Worm (Caenorhabditis elegans): ENCODE results near the gene ZC404.16.
A peak's percentile ranks its signal among the peaks of the same experiment; 100 is the strongest.

Gene ZC404.16

ce11 chrV:6775708-6776107, 2.1 kb upstream of the ZC404.16 start, which contains the start of gene srh-28:
srh-28 (minus strand) TSS chrV:6775808.
- no peak for TF ChIP-seq sptf-1 (tag; optimal IDR thresholded peaks at IDR 0.05)
- no peak for TF ChIP-seq pha-4 (tag; optimal IDR thresholded peaks at IDR 0.05)
- TF ChIP-seq unc-120 (tag; optimal IDR thresholded peaks at IDR 0.05; ENCODE audit: poor library complexity, severe bottlenecking), result no peak
- no peak for TF ChIP-seq ces-1 (GFP tag; optimal IDR thresholded peaks at IDR 0.05)
- TF ChIP-seq ham-2 (GFP tag; optimal IDR thresholded peaks at IDR 0.05), result no peak
- no peak for TF ChIP-seq sem-2 (GFP tag; optimal IDR thresholded peaks at IDR 0.05)
- TF ChIP-seq unc-39 (tag; optimal IDR thresholded peaks at IDR 0.05), result no peak
- no peak for TF ChIP-seq ceh-43 (GFP tag; optimal IDR thresholded peaks at IDR 0.05)
- no peak for TF ChIP-seq nhr-237 (tag; optimal IDR thresholded peaks at IDR 0.05)
- no peak for TF ChIP-seq hlh-1 (tag; optimal IDR thresholded peaks at IDR 0.05)
- no peak for TF ChIP-seq mls-2 (tag; optimal IDR thresholded peaks at IDR 0.05)
- no peak for TF ChIP-seq ceh-39 (tag; optimal IDR thresholded peaks at IDR 0.05)
- no peak for TF ChIP-seq blmp-1 (tag; optimal IDR thresholded peaks at IDR 0.05)

DNA sequence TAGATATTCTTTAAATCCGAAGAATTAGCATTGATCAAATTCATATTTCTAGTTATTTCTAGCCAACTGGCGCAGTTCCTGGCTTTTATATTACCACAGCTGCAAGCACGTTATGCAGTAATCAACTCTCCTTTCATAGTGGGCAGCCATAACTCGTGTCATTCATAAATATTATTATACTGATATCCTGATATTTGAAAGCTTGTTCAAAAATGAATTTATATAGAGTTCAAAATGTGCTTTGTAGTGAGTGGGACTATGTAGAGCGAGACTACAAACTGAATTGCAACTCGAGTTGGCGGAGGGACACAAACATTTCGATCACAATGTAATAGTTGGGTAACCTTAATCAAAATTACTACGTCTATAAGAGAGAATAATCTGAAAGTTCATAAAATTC, 2.0 kb downstream of the ZC404.16 start, which contains the start of gene srh-30:
Gene srh-30, minus strand, starts transcription at position 101 of the 400 bp plus-strand sequence.
- TF ChIP-seq ces-1 (GFP tag; optimal IDR thresholded peaks at IDR 0.05), result no peak
- TF ChIP-seq ham-2 (GFP tag; optimal IDR thresholded peaks at IDR 0.05), result no peak
- no peak for TF ChIP-seq elt-3 (tag; optimal IDR thresholded peaks at IDR 0.05)

- TF ChIP-seq sptf-1 (tag; optimal IDR thresholded peaks at IDR 0.05), result no peak
- TF ChIP-seq nhr-28 (tag; optimal IDR thresholded peaks at IDR 0.05), result no peak
- no peak for TF ChIP-seq ces-1 (GFP tag; optimal IDR thresholded peaks at IDR 0.05)
- TF ChIP-seq lin-32 (GFP tag; optimal IDR thresholded peaks at IDR 0.05), result no peak
- no peak for TF ChIP-seq ceh-39 (tag; optimal IDR thresholded peaks at IDR 0.05)
Observed at ce11 chrV:6769440-6769839, 4.2 kb downstream of the ZC404.16 start.

DNA sequence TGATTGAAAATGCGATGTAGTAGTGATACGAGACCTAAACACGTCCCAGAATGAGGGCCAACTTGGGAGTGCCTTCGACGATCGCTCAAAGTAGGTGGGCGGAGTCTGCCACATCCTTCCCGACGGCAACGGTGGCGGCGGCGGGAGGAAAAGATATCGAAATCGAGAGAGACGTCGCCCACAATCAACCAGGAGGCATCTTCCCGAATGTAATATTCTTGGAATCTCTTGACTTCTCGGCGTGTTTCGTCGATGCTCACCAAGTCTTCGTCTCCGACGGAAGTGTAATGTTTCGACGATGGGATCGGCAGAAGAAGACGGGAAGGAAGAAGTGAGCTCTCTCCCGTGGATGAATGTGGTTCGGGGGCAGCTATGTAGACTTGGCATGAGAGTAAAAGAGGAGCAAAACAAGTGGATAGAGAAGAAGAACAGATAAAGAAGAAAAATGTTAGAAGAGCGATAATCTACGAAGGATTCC, 5.1 kb downstream of the ZC404.16 start, which contains the start of the genes T25F10.1 and clik-1:
Gene T25F10.1, plus strand, starts transcription at position 51 of the 478 bp plus-strand sequence.
Gene clik-1, minus strand, starts transcription at position 281 of the 478 bp plus-strand sequence.
- TF ChIP-seq elt-1 (tag; optimal IDR thresholded peaks at IDR 0.05; ENCODE audit: borderline replicate concordance, insufficient read depth) (no peak), ceh-43 (GFP tag; optimal IDR thresholded peaks at IDR 0.05) (no peak), zip-8 (tag; optimal IDR thresholded peaks at IDR 0.05) (no peak), ces-1 (GFP tag; optimal IDR thresholded peaks at IDR 0.05) (no peak), unc-39 (tag; optimal IDR thresholded peaks at IDR 0.05) (no peak), nhr-76 (tag; optimal IDR thresholded peaks at IDR 0.05) (no peak), cnd-1 (tag; optimal IDR thresholded peaks at IDR 0.05) (no peak), mep-1 (tag; optimal IDR thresholded peaks at IDR 0.05) (no peak), pha-4 (tag; optimal IDR thresholded peaks at IDR 0.05) (no peak), tbx-8 (GFP tag; optimal IDR thresholded peaks at IDR 0.05) (no peak), unc-120 (tag; optimal IDR thresholded peaks at IDR 0.05; ENCODE audit: poor library complexity, severe bottlenecking) (peak; percentile 90), lin-13 (tag; optimal IDR thresholded peaks at IDR 0.05) (no peak), unc-62 (GFP tag; optimal IDR thresholded peaks at IDR 0.05) (peak; percentile 9), nhr-237 (tag; optimal IDR thresholded peaks at IDR 0.05) (no peak), hlh-1 (tag; optimal IDR thresholded peaks at IDR 0.05) (peak; percentile 31), ceh-39 (tag; optimal IDR thresholded peaks at IDR 0.05) (no peak), bed-3 (GFP tag; optimal IDR thresholded peaks at IDR 0.05) (no peak), mls-2 (tag; optimal IDR thresholded peaks at IDR 0.05) (no peak)

- TF ChIP-seq ceh-83 (GFP tag; optimal IDR thresholded peaks at IDR 0.05) (no peak), ceh-39 (tag; optimal IDR thresholded peaks at IDR 0.05) (no peak), nhr-237 (tag; optimal IDR thresholded peaks at IDR 0.05) (no peak), hlh-1 (tag; optimal IDR thresholded peaks at IDR 0.05) (peak; percentile 60), unc-120 (tag; optimal IDR thresholded peaks at IDR 0.05; ENCODE audit: poor library complexity, severe bottlenecking) (peak; percentile 47)
Observed at ce11 chrV:6767576-6767975, 6.1 kb downstream of the ZC404.16 start.

- TF ChIP-seq lin-32 (GFP tag; optimal IDR thresholded peaks at IDR 0.05) (no peak), mab-5 (tag; optimal IDR thresholded peaks at IDR 0.05) (no peak), nhr-76 (tag; optimal IDR thresholded peaks at IDR 0.05) (no peak), unc-62 (GFP tag; optimal IDR thresholded peaks at IDR 0.05) (no peak), ztf-11 (tag; optimal IDR thresholded peaks at IDR 0.05) (no peak), nhr-28 (tag; optimal IDR thresholded peaks at IDR 0.05) (no peak), nhr-237 (tag; optimal IDR thresholded peaks at IDR 0.05) (no peak), snpc-4 (tag; optimal IDR thresholded peaks at IDR 0.05) (no peak), mep-1 (tag; optimal IDR thresholded peaks at IDR 0.05) (no peak)
Observed at ce11 chrV:6764972-6765371, 8.7 kb downstream of the ZC404.16 start, which contains the start of gene bbs-8. bbs-8 (minus strand) TSS chrV:6765072.

Measured in whole organism, mixed stage, embryonic.